Worm (Caenorhabditis elegans) whole organism, early embryonic: ENCODE results near the gene sucl-2.

Experiments used
- B0310.2 ChIP-seq: sonication (generic microtip); optimal IDR thresholded peaks from 2 replicates; lab custom pipeline; 2016; ENCODE audit warnings: mild to moderate bottlenecking, missing genetic modification characterization, missing compliant biosample characterization
- F13C5.2 ChIP-seq: sonication (generic microtip); optimal IDR thresholded peaks from 2 replicates; lab custom pipeline; 2017; ENCODE audit warnings: mild to moderate bottlenecking, missing genetic modification characterization, inconsistent platforms, missing compliant biosample characterization
- aly-1 ChIP-seq: sonication (generic microtip); optimal IDR thresholded peaks from 2 replicates; lab custom pipeline; 2016; ENCODE audit warnings: missing genetic modification characterization, missing compliant biosample characterization
- ama-1 ChIP-seq: fragments of 150-350 bp; optimal IDR thresholded peaks from 2 replicates; lab custom pipeline; 2014
- ceh-13 ChIP-seq: fragments of 200-800 bp; sonication (Bioruptor generic); optimal IDR thresholded peaks from 2 replicates; lab custom pipeline; 2018; ENCODE audit warnings: mild to moderate bottlenecking, missing genetic modification characterization, missing compliant biosample characterization
- ceh-36 ChIP-seq: sonication (generic microtip); optimal IDR thresholded peaks from 2 replicates; lab custom pipeline; 2016; ENCODE audit warnings: missing genetic modification characterization, inconsistent platforms, missing compliant biosample characterization
- ets-7 ChIP-seq: sonication (generic microtip); optimal IDR thresholded peaks from 2 replicates; lab custom pipeline; 2016; ENCODE audit warnings: missing genotype, missing genetic modification characterization, missing compliant biosample characterization
- flt-1 ChIP-seq: fragments of 200-800 bp; sonication (Bioruptor generic); IDR thresholded peaks from 2 replicates; pipeline ENCODE4 v1.3.6; 2022; ENCODE audit warnings: missing genetic modification characterization, missing compliant biosample characterization
- hmbx-1 ChIP-seq: sonication (generic microtip); optimal IDR thresholded peaks from 2 replicates; lab custom pipeline; 2016; ENCODE audit warnings: mild to moderate bottlenecking, missing genetic modification characterization, missing compliant biosample characterization
- hmg-4 ChIP-seq: fragments of 200-800 bp; sonication (Bioruptor generic); optimal IDR thresholded peaks from 2 replicates; lab custom pipeline; 2018; ENCODE audit warnings: mild to moderate bottlenecking, missing genetic modification characterization, missing compliant biosample characterization
- hnd-1 ChIP-seq: sonication (generic microtip); optimal IDR thresholded peaks from 2 replicates; lab custom pipeline; 2016; ENCODE audit warnings: missing genetic modification characterization, missing compliant biosample characterization
- pes-1 ChIP-seq: fragments of 200-800 bp; sonication (Bioruptor generic); IDR thresholded peaks from 2 replicates; pipeline ENCODE4 v1.3.6; 2022; ENCODE audit warnings: missing genetic modification reagents, missing genetic modification characterization, missing compliant biosample characterization
- scrt-1 ChIP-seq: fragments of 200-800 bp; sonication (Bioruptor generic); IDR thresholded peaks from 2 replicates; pipeline ENCODE4 v1.3.6; 2022; ENCODE audit warnings: missing genetic modification characterization, missing compliant biosample characterization
- sea-1 ChIP-seq: fragments of 200-800 bp; sonication (Bioruptor generic); conservative IDR thresholded peaks from 2 replicates; pipeline ENCODE4 v1.3.6; 2022; ENCODE audit warnings: missing genetic modification characterization, missing compliant biosample characterization
- tbx-11 ChIP-seq: fragments of 200-800 bp; sonication (Bioruptor generic); IDR thresholded peaks from 2 replicates; pipeline ENCODE4 v1.3.6; 2022; ENCODE audit warnings: missing genetic modification characterization, missing compliant biosample characterization
- tbx-37 ChIP-seq: fragments of 200-800 bp; sonication (Bioruptor generic); conservative IDR thresholded peaks from 2 replicates; pipeline ENCODE4 v1.3.6; 2022; ENCODE audit warnings: missing genetic modification reagents, missing genetic modification characterization, missing compliant biosample characterization
- tra-4 ChIP-seq: sonication (generic microtip); optimal IDR thresholded peaks from 2 replicates; lab custom pipeline; 2017; ENCODE audit warnings: missing genetic modification characterization, missing compliant biosample characterization

sucl-2 gene

DNA sequence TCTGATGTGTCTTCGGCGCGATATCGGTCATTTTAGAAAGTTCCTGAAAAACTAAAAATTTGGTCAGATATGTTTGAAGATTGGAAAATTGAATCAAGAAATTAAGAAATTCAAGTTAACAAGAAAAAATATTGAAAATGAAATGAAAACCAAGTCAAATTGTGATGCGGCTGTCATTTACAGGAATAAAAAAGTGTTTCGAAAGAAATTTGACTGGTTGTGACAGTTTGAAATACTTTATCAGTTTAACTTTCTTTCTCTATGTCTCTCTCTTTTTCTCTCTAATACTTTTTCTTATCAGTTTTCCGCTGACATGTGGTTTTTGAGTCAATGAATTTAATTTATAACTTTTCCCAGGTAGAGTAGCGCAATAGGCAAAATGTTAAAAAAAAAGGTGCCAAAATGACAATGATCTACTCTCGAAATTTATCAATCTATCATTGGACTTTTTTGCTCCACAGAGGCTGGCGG, 34.9 kb upstream of the sucl-2 start, which contains the start of gene fbxa-55:
Gene fbxa-55, minus strand, starts transcription at position 51 of the 471 bp plus-strand sequence.
- TF ChIP-seq hnd-1 (tag; lab: Kevin White, UChicago) (no peak), hmbx-1 (tag; lab: Kevin White, UChicago) (no peak), tra-4 (tag; lab: Kevin White, UChicago) (no peak), ets-7 (no peak), tbx-11 (GFP tag; lab: Robert Waterston, UW) (no peak), tbx-37 (GFP tag; lab: Robert Waterston, UW) (no peak), aly-1 (no peak), sea-1 (GFP tag; lab: Robert Waterston, UW) (no peak), scrt-1 (GFP tag; lab: Robert Waterston, UW) (no peak), B0310.2 (tag; lab: Kevin White, UChicago) (no peak), F13C5.2 (tag; lab: Kevin White, UChicago) (no peak), hmg-4 (no peak), ceh-36 (tag; lab: Kevin White, UChicago) (no peak)

DNA sequence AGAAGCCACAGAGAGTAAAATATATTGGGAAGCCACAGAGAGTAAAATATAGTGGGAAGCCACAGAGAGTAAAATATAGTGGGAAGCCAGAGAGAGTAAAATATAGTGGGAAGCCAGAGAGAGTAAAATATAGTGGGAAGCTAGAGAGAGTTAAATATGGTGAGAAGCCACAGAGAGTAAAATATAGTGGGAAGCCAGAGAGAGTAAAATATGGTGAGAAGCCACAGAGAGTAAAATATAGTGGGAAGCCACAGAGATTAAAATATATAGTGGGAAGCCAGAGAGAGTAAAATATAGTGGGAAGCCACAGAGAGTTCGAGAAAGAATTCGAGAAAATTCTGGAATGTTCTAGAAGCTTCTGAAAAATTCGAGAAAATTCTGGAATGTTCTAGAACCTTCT, 30.2 kb upstream of the sucl-2 start:
- TF ChIP-seq hnd-1 (tag; lab: Kevin White, UChicago) (peak; percentile 94), aly-1 (peak; percentile 84), hmbx-1 (tag; lab: Kevin White, UChicago) (peak; percentile 90), F13C5.2 (tag; lab: Kevin White, UChicago) (peak; percentile 81), ceh-36 (tag; lab: Kevin White, UChicago) (peak; percentile 85), tra-4 (tag; lab: Kevin White, UChicago) (peak; percentile 32), ets-7 (peak; percentile 94), B0310.2 (tag; lab: Kevin White, UChicago) (peak; percentile 9)

DNA sequence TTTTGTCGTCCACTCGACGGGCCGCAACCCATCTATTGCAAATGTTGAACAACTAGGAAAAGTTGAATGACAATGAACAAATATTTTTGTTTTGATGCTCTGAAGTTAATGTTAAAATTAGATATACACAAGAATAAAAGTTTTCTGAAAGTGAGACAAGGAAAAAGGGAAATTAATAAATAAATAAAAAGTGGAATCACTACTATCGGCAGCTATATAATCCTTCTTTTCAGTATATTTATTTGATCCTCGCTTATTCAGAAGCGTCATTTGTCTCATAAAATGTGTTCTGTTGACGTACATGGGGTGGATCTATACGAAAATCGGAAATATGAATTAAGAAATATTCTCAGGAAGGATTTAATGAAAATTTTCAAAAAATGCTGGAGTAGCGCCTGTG, 25.0 kb upstream of the sucl-2 start, which contains the start of gene pef-1:
Gene pef-1, minus strand, starts transcription at position 101 of the 400 bp plus-strand sequence.
- TF ChIP-seq flt-1 (GFP tag; lab: Robert Waterston, UW): no peak
- no peak for TF ChIP-seq B0310.2 (tag; lab: Kevin White, UChicago)
- no peak for TF ChIP-seq hmbx-1 (tag; lab: Kevin White, UChicago)
- no peak for TF ChIP-seq pes-1 (GFP tag; lab: Robert Waterston, UW)
- TF ChIP-seq tra-4 (tag; lab: Kevin White, UChicago): no peak
- TF ChIP-seq tbx-11 (GFP tag; lab: Robert Waterston, UW): no peak
- no peak for TF ChIP-seq ets-7
- TF ChIP-seq sea-1 (GFP tag; lab: Robert Waterston, UW): no peak

DNA sequence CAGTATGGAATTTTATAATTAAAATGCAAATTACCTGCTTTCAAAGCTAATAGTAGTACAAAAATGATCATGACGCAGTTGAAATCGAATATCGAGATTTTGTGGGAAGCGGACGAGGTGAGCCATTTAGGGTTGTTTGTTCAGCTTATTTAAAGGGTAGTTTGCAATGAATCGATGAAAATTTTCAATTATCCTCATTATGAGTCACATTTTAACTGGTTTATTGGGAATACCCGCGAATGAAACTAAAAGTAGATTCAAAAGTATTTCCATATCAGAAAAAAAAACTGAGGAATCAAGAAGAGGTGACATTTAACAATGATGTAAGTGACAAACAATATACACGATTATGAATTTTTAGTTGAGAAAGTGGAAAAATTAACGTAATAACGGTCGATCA, 18.1 kb upstream of the sucl-2 start, which contains the start of gene F23H11.7:
Gene F23H11.7, minus strand, starts transcription at position 101 of the 400 bp plus-strand sequence.
- TF ChIP-seq ceh-13 (GFP tag; lab: Kevin White, UChicago) (no peak), pes-1 (GFP tag; lab: Robert Waterston, UW) (no peak), scrt-1 (GFP tag; lab: Robert Waterston, UW) (no peak), ama-1 (lab: Kevin White, UChicago) (no peak), tbx-11 (GFP tag; lab: Robert Waterston, UW) (no peak), ceh-36 (tag; lab: Kevin White, UChicago) (no peak)

DNA sequence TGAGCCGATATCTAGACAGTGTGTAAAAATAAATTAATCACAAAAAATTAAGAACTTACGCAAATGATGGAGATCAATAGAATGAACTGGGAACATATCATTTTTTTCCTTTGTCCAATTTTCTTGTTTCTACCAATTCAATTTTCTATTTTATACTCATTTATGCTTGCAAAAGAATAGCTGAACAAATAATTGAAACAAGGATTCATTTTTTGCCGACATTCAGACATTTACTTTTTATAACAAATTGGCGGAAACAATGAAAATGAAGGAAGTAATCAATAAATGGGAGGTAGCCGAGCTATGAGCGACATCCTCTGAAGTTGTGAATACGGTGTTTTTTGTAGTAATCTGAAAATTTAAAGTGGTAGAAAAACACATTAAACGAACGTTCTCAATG, 15.7 kb upstream of the sucl-2 start, which contains the start of gene idpp-13:
Gene idpp-13, minus strand, starts transcription at position 101 of the 400 bp plus-strand sequence.
- TF ChIP-seq flt-1 (GFP tag; lab: Robert Waterston, UW) (no peak), ceh-13 (GFP tag; lab: Kevin White, UChicago) (no peak), hmbx-1 (tag; lab: Kevin White, UChicago) (no peak), pes-1 (GFP tag; lab: Robert Waterston, UW) (no peak), scrt-1 (GFP tag; lab: Robert Waterston, UW) (no peak), ets-7 (no peak), tbx-11 (GFP tag; lab: Robert Waterston, UW) (no peak), B0310.2 (tag; lab: Kevin White, UChicago) (no peak), hmg-4 (no peak), aly-1 (no peak), sea-1 (GFP tag; lab: Robert Waterston, UW) (no peak)

DNA sequence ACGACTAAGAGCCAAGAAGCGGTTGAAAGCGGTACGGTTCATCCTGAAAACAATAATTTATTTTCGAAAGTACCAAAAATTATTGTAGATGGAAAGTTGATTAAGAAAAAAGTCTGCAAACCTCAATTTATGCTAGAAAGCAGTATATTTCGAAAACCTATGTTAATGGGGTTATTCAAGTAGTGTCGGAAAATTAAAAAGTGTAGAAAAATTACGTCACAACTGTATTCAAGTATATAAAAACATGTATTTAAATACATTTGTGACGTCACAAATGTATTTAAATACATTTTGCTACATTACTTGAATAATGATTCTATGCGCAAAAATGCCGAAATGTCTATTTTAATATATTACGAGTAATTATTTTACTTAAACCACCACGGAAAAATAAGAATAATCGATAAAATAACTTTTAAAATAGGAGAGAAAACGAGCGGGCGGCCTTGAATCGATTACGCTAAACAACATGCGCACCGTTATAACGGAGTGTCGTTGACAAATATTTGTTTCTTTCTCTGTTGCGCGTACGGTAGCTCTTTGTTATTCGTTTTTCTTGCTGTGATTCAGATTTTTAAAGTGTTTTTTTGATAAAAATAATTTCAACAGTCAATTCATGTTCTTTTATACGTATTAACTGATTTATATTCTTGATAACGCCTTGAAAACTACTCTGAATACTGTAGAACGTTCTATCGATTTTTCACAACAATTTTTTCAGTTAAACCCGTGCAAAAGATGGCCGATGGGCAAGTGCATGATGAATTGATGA, 9.5 kb upstream of the sucl-2 start, which contains the start of the genes F23H11.5 and bra-2:
Gene F23H11.5, minus strand, starts transcription at position 51 of the 772 bp plus-strand sequence.
Gene bra-2, plus strand, starts transcription at position 722 of the 772 bp plus-strand sequence.
- no peak for TF ChIP-seq ceh-13 (GFP tag; lab: Kevin White, UChicago)
- no peak for TF ChIP-seq ets-7
- TF ChIP-seq scrt-1 (GFP tag; lab: Robert Waterston, UW): no peak
- no peak for TF ChIP-seq pes-1 (GFP tag; lab: Robert Waterston, UW)
- TF ChIP-seq aly-1: no peak
- no peak for TF ChIP-seq B0310.2 (tag; lab: Kevin White, UChicago)
- no peak for TF ChIP-seq F13C5.2 (tag; lab: Kevin White, UChicago)

DNA sequence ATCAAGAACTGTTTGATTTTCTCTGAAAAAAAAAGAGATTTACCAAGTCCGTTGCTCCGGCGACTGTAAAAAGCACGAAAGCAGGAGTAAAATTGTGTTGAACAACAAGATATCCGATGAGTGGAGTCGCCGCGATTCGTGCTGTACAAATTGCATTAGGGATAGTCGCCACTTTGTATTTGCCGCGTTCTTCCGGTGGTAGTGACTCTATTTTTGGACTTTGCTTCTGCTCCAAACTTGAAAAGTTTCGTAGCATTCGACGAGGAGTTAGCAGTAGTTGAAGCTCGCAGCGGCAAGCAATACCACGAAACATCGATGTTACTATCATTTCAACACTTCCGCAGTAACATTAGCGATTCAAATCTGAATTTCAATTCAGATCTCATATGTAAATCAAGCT, 8.3 kb upstream of the sucl-2 start, which contains the start of gene crls-1:
Gene crls-1, minus strand, starts transcription at position 363 of the 400 bp plus-strand sequence.
- TF ChIP-seq hmg-4: no peak
- TF ChIP-seq ets-7: no peak
- TF ChIP-seq ama-1 (lab: Kevin White, UChicago): no peak
- no peak for TF ChIP-seq ceh-13 (GFP tag; lab: Kevin White, UChicago)
- TF ChIP-seq scrt-1 (GFP tag; lab: Robert Waterston, UW): no peak
- no peak for TF ChIP-seq tbx-11 (GFP tag; lab: Robert Waterston, UW)
- TF ChIP-seq ceh-36 (tag; lab: Kevin White, UChicago): no peak
- TF ChIP-seq F13C5.2 (tag; lab: Kevin White, UChicago): no peak
- TF ChIP-seq pes-1 (GFP tag; lab: Robert Waterston, UW): no peak
- no peak for TF ChIP-seq hmbx-1 (tag; lab: Kevin White, UChicago)
- no peak for TF ChIP-seq aly-1
- no peak for TF ChIP-seq tbx-37 (GFP tag; lab: Robert Waterston, UW)
- TF ChIP-seq hnd-1 (tag; lab: Kevin White, UChicago): no peak
- no peak for TF ChIP-seq tra-4 (tag; lab: Kevin White, UChicago)
